Worm (Caenorhabditis elegans) whole organism, L2 larva: Measurements from ENCODE around the gene scl-26.

Source experiments
- F13H6.1 ChIP-seq: sonication (generic microtip); optimal IDR thresholded peaks from 2 replicates; lab custom pipeline; 2016; ENCODE audit warnings: missing genetic modification characterization, missing compliant biosample characterization
- aly-2 ChIP-seq: fragments of 150-350 bp; optimal IDR thresholded peaks from 2 replicates; lab custom pipeline; 2014; ENCODE audit warnings: missing biosample characterization, missing genetic modification characterization
- ceh-82 ChIP-seq: fragments of 150-350 bp; optimal IDR thresholded peaks from 2 replicates; lab custom pipeline; 2014; ENCODE audit warnings: missing biosample characterization, missing genetic modification characterization
- egl-27 ChIP-seq: sonication (generic microtip); optimal IDR thresholded peaks from 3 replicates; lab custom pipeline; 2017; ENCODE audit warnings: missing biosample characterization, missing genetic modification reagents, missing genetic modification characterization
- lin-13 ChIP-seq: fragments of 150-350 bp; optimal IDR thresholded peaks from 2 replicates; lab custom pipeline; 2014; ENCODE audit warnings: missing biosample characterization, missing genetic modification reagents, missing genetic modification characterization
- lsy-2 ChIP-seq, 2 experiments: fragments of 150-350 bp in 1 of 2; sonication (generic microtip) in 1 of 2; optimal IDR thresholded peaks; 2 replicates each; lab custom pipeline; 2014 to 2017; ENCODE audit warnings: missing biosample characterization in 2 of 2, missing genetic modification characterization in 2 of 2
- nhr-11 ChIP-seq: fragments of 150-350 bp; optimal IDR thresholded peaks from 2 replicates; lab custom pipeline; 2014; ENCODE audit warnings: missing biosample characterization, missing genetic modification characterization
- nhr-12 ChIP-seq: fragments of 150-350 bp; optimal IDR thresholded peaks from 2 replicates; lab custom pipeline; 2014; ENCODE audit warnings: missing biosample characterization, missing genetic modification characterization
- nhr-23 ChIP-seq: fragments of 150-350 bp; optimal IDR thresholded peaks from 2 replicates; lab custom pipeline; 2014; ENCODE audit warnings: missing biosample characterization, missing genetic modification reagents, missing genetic modification characterization
- nhr-6 ChIP-seq: fragments of 150-350 bp; optimal IDR thresholded peaks from 2 replicates; lab custom pipeline; 2014; ENCODE audit warnings: missing biosample characterization, missing genetic modification characterization
- nhr-77 ChIP-seq: fragments of 150-350 bp; optimal IDR thresholded peaks from 2 replicates; lab custom pipeline; 2014; ENCODE audit warnings: missing biosample characterization, missing genetic modification characterization
- skn-1 ChIP-seq: sonication (generic microtip); optimal IDR thresholded peaks from 2 replicates; lab custom pipeline; 2017; ENCODE audit warnings: missing biosample characterization, missing genetic modification characterization
- unc-39 ChIP-seq: fragments of 150-350 bp; optimal IDR thresholded peaks from 2 replicates; lab custom pipeline; 2014; ENCODE audit warnings: missing biosample characterization, missing genetic modification characterization
- zag-1 ChIP-seq: fragments of 150-350 bp; optimal IDR thresholded peaks from 2 replicates; lab custom pipeline; 2014; ENCODE audit warnings: missing biosample characterization, missing genetic modification characterization

DNA sequence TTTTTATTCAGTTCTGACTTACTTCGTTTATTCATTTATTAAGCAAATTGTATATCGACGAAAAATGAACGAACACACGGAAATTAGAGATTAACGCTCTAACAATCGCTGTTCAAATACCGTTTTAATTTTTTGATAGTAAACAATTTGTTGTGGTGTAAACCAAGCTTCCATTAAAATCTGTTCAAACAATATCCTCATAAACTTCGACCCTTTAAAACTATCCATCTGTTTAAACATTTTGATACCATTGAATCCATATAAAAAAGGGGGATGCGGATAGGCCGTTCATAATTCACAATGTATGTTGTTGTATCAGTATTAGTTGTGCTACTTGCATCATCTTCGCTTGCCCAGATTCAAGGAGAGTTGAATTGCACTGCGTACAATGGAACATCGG, 25.2 kb upstream of the scl-26 start, which contains the start of gene F07C4.6:
- TF ChIP-seq ceh-82 (tag; lab: Kevin White, UChicago) = no peak
- TF ChIP-seq lsy-2 (tag; optimal IDR thresholded peaks at IDR 0.05; lab: Kevin White, UChicago) = no peak
- TF ChIP-seq skn-1 = no peak
- TF ChIP-seq lin-13 (GFP tag; lab: Kevin White, UChicago) = no peak
- no peak for TF ChIP-seq nhr-23
- no peak for TF ChIP-seq egl-27 (tag; lab: Kevin White, UChicago)
- no peak for TF ChIP-seq nhr-6
- TF ChIP-seq nhr-11 (tag; lab: Kevin White, UChicago) = no peak
- no peak for TF ChIP-seq zag-1
- no peak for TF ChIP-seq nhr-77
- TF ChIP-seq F13H6.1 = no peak
- no peak for TF ChIP-seq nhr-12 (tag; lab: Kevin White, UChicago)
- no peak for TF ChIP-seq unc-39 (tag; lab: Kevin White, UChicago)
- TF ChIP-seq aly-2 (tag; lab: Kevin White, UChicago) = no peak
